Worm (Caenorhabditis elegans): ENCODE measurements around the gene sdz-9.

sdz-9 gene

ce11 chrII:2736156-2736728 is 37.2 kb downstream of the sdz-9 start, which contains the start of gene T05A8.8:
TSS of gene T05A8.8 (plus strand) at chrII:2736678.
- TF ChIP-seq dao-5 (tag; optimal IDR thresholded peaks at IDR 0.05) (no peak), W03F9.2 (tag; optimal IDR thresholded peaks at IDR 0.05) (no peak), him-1 (tag; optimal IDR thresholded peaks at IDR 0.05) (no peak)

ce11 chrII:2735644-2736043 is 37.8 kb downstream of the sdz-9 start:
- TF ChIP-seq W03F9.2 (tag; optimal IDR thresholded peaks at IDR 0.05): no peak
- TF ChIP-seq dao-5 (tag; optimal IDR thresholded peaks at IDR 0.05): no peak
- no peak for TF ChIP-seq him-1 (tag; optimal IDR thresholded peaks at IDR 0.05)

ce11 chrII:2735192-2735591 is 38.2 kb downstream of the sdz-9 start, which contains the start of gene wdr-31:
TSS of gene wdr-31 (minus strand) at chrII:2735292.
- TF ChIP-seq him-1 (tag; optimal IDR thresholded peaks at IDR 0.05): no peak
- TF ChIP-seq dao-5 (tag; optimal IDR thresholded peaks at IDR 0.05): no peak
- TF ChIP-seq W03F9.2 (tag; optimal IDR thresholded peaks at IDR 0.05): no peak

- TF ChIP-seq W03F9.2 (tag; optimal IDR thresholded peaks at IDR 0.05) (no peak), dao-5 (tag; optimal IDR thresholded peaks at IDR 0.05) (no peak), him-1 (tag; optimal IDR thresholded peaks at IDR 0.05) (no peak)
These were observed 38.7 kb downstream of the sdz-9 start for ce11 chrII:2734735-2735134.

ce11 chrII:2734266-2734665 is 39.2 kb downstream of the sdz-9 start:
- no peak for TF ChIP-seq W03F9.2 (tag; optimal IDR thresholded peaks at IDR 0.05)
- no peak for TF ChIP-seq dao-5 (tag; optimal IDR thresholded peaks at IDR 0.05)
- no peak for TF ChIP-seq him-1 (tag; optimal IDR thresholded peaks at IDR 0.05)

- TF ChIP-seq him-1 (tag; optimal IDR thresholded peaks at IDR 0.05) (no peak), dao-5 (tag; optimal IDR thresholded peaks at IDR 0.05) (no peak), W03F9.2 (tag; optimal IDR thresholded peaks at IDR 0.05) (no peak)
These were observed 42.8 kb downstream of the sdz-9 start for ce11 chrII:2730647-2731046.

ce11 chrII:2726774-2727173 is 46.7 kb downstream of the sdz-9 start:
- TF ChIP-seq dao-5 (tag; optimal IDR thresholded peaks at IDR 0.05): no peak

ce11 chrII:2725561-2725960 is 47.9 kb downstream of the sdz-9 start, which contains the start of the genes T05A8.11 and nep-2:
TSS of gene T05A8.11 (minus strand) at chrII:2725661.
TSS of gene nep-2 (minus strand) at chrII:2725752.
- TF ChIP-seq him-1 (tag; optimal IDR thresholded peaks at IDR 0.05): no peak
- no peak for TF ChIP-seq W03F9.2 (tag; optimal IDR thresholded peaks at IDR 0.05)
- TF ChIP-seq dao-5 (tag; optimal IDR thresholded peaks at IDR 0.05): no peak

Measured in whole organism, L4/young adult.